Fruit fly (Drosophila melanogaster) whole organism, embryonic: Measurements from ENCODE around the gene CG32809.

Experiments used
- Asciz ChIP-seq: fragments of 200-800 bp; sonication (Bioruptor generic); optimal IDR thresholded peaks from 2 replicates; lab custom pipeline; 2017; ENCODE audit warnings: missing biosample characterization, mild to moderate bottlenecking, missing genetic modification characterization, missing genetic modification reagents
- BtbVII ChIP-seq: fragments of 200-800 bp; sonication (Bioruptor generic); optimal IDR thresholded peaks from 3 replicates; lab custom pipeline; 2017; ENCODE audit warnings: missing biosample characterization, mild to moderate bottlenecking, missing genetic modification characterization
- CG10462 ChIP-seq: fragments of 200-800 bp; sonication (Bioruptor generic); optimal IDR thresholded peaks from 2 replicates; lab custom pipeline; 2016; ENCODE audit warnings: missing biosample characterization, missing genetic modification characterization
- CG10654 ChIP-seq: fragments of 200-800 bp; sonication (Bioruptor generic); optimal IDR thresholded peaks from 2 replicates; lab custom pipeline; 2016; ENCODE audit warnings: missing biosample characterization, missing genetic modification characterization
- CG10979 ChIP-seq: fragments of 200-800 bp; sonication (Bioruptor generic); optimal IDR thresholded peaks from 2 replicates; lab custom pipeline; 2018; ENCODE audit warnings: missing biosample characterization, mild to moderate bottlenecking, missing genetic modification characterization, moderate library complexity
- CG12236 ChIP-seq: fragments of 200-800 bp; sonication (Bioruptor generic); optimal IDR thresholded peaks from 2 replicates; lab custom pipeline; 2016; ENCODE audit warnings: missing biosample characterization, missing genetic modification characterization
- CG13287 ChIP-seq: fragments of 200-800 bp; sonication (Bioruptor generic); IDR thresholded peaks from 2 replicates; pipeline ENCODE4 v1.3.6; 2022; ENCODE audit warnings: missing biosample characterization, missing genetic modification characterization; ENCODE audit not compliant: partially characterized antibody
- CG18476 ChIP-seq: fragments of 200-800 bp; sonication (Bioruptor generic); optimal IDR thresholded peaks from 2 replicates; lab custom pipeline; 2016; ENCODE audit warnings: missing biosample characterization, mild to moderate bottlenecking, missing genetic modification characterization
- CG2116 ChIP-seq: fragments of 200-800 bp; sonication (Bioruptor generic); optimal IDR thresholded peaks from 3 replicates; lab custom pipeline; 2018; ENCODE audit warnings: missing biosample characterization, mild to moderate bottlenecking, missing genetic modification characterization
- CG2712 ChIP-seq: fragments of 200-800 bp; optimal IDR thresholded peaks from 3 replicates; lab custom pipeline; 2019; ENCODE audit warnings: missing biosample characterization, mild to moderate bottlenecking, missing genetic modification characterization, moderate library complexity
- CG4282 ChIP-seq: fragments of 200-800 bp; sonication (Bioruptor generic); optimal IDR thresholded peaks from 2 replicates; lab custom pipeline; 2016; ENCODE audit warnings: missing biosample characterization, missing genetic modification characterization
- CG4404 ChIP-seq: fragments of 200-800 bp; sonication (Bioruptor generic); IDR thresholded peaks from 2 replicates; pipeline ENCODE4 v1.3.6; 2022; ENCODE audit warnings: missing biosample characterization, missing genetic modification characterization
- CG5180 ChIP-seq: fragments of 200-800 bp; sonication (Bioruptor generic); optimal IDR thresholded peaks from 3 replicates; lab custom pipeline; 2017; ENCODE audit warnings: missing biosample characterization, missing genetic modification characterization, mild to moderate bottlenecking, moderate library complexity, missing genetic modification reagents
- CG8765 ChIP-seq: fragments of 200-800 bp; sonication (Bioruptor generic); IDR thresholded peaks from 2 replicates; pipeline ENCODE4 v1.3.6; 2022; ENCODE audit warnings: missing biosample characterization, missing genetic modification characterization
- CTCF ChIP-seq: fragments of 200-800 bp; sonication (Bioruptor generic); optimal IDR thresholded peaks from 2 replicates; lab custom pipeline; 2017; ENCODE audit warnings: missing biosample characterization, mild to moderate bottlenecking, missing genetic modification characterization, moderate library complexity
- Chrac-16 ChIP-seq: fragments of 200-800 bp; sonication (Bioruptor generic); optimal IDR thresholded peaks from 3 replicates; lab custom pipeline; 2016; ENCODE audit warnings: missing biosample characterization, missing genetic modification characterization
- Fer1 ChIP-seq: fragments of 200-800 bp; sonication (Bioruptor generic); optimal IDR thresholded peaks from 2 replicates; lab custom pipeline; 2017; ENCODE audit warnings: missing biosample characterization, mild to moderate bottlenecking, missing genetic modification characterization
- Gug ChIP-seq: fragments of 200-800 bp; sonication (Bioruptor generic); IDR thresholded peaks from 4 replicates; pipeline ENCODE4 v1.3.6; 2022; ENCODE audit warnings: missing biosample characterization, missing genetic modification characterization
- Lhr ChIP-seq: fragments of 200-800 bp; sonication (Bioruptor generic); optimal IDR thresholded peaks from 3 replicates; lab custom pipeline; 2017; ENCODE audit warnings: mild to moderate bottlenecking, missing biosample characterization, missing genetic modification reagents, missing genetic modification characterization
- Myb ChIP-seq: fragments of 200-800 bp; sonication (Bioruptor generic); optimal IDR thresholded peaks from 2 replicates; lab custom pipeline; 2016; ENCODE audit warnings: missing biosample characterization, missing genetic modification characterization
- Side ChIP-seq: fragments of 200-800 bp; sonication (Bioruptor generic); optimal IDR thresholded peaks from 2 replicates; lab custom pipeline; 2016; ENCODE audit warnings: missing biosample characterization, missing genetic modification characterization
- Six4 ChIP-seq: fragments of 200-800 bp; sonication (Bioruptor generic); optimal IDR thresholded peaks from 2 replicates; lab custom pipeline; 2016; ENCODE audit warnings: missing biosample characterization, missing genetic modification characterization
- Sox100B ChIP-seq: fragments of 200-800 bp; sonication (Bioruptor generic); optimal IDR thresholded peaks from 3 replicates; lab custom pipeline; 2018; ENCODE audit warnings: missing biosample characterization, mild to moderate bottlenecking, missing genetic modification characterization
- amos ChIP-seq: fragments of 200-800 bp; sonication (Bioruptor generic); IDR thresholded peaks from 2 replicates; pipeline ENCODE4 v1.3.6; 2022; ENCODE audit warnings: missing biosample characterization, missing genetic modification characterization; ENCODE audit not compliant: partially characterized antibody
- btn ChIP-seq: fragments of 200-800 bp; sonication (Bioruptor generic); optimal IDR thresholded peaks from 2 replicates; lab custom pipeline; 2016; ENCODE audit warnings: missing biosample characterization, missing genetic modification characterization
- cwo ChIP-seq: fragments of 200-800 bp; sonication (Bioruptor generic); optimal IDR thresholded peaks from 3 replicates; lab custom pipeline; 2017; ENCODE audit warnings: missing biosample characterization, missing genetic modification characterization, mild to moderate bottlenecking, moderate library complexity, missing genetic modification reagents
- dm ChIP-seq: fragments of 200-800 bp; sonication (Bioruptor generic); optimal IDR thresholded peaks from 3 replicates; lab custom pipeline; 2016; ENCODE audit warnings: missing biosample characterization, missing genetic modification characterization
- fru ChIP-seq: fragments of >200 bp; optimal IDR thresholded peaks from 2 replicates; lab custom pipeline; 2017
- ftz-f1 ChIP-seq: fragments of 200-800 bp; sonication (Bioruptor generic); optimal IDR thresholded peaks from 2 replicates; lab custom pipeline; 2016; ENCODE audit warnings: missing biosample characterization, missing genetic modification characterization
- gsb ChIP-seq: fragments of 200-800 bp; sonication (Bioruptor generic); IDR thresholded peaks from 2 replicates; pipeline ENCODE4 v1.3.6; 2022; ENCODE audit warnings: missing biosample characterization, missing genetic modification characterization
- gt ChIP-seq: fragments of 200-800 bp; sonication (Bioruptor generic); IDR thresholded peaks from 2 replicates; pipeline ENCODE4 v1.3.6; 2022; ENCODE audit warnings: missing biosample characterization, missing genetic modification characterization
- jumu ChIP-seq: fragments of 200-800 bp; sonication (Bioruptor generic); optimal IDR thresholded peaks from 3 replicates; lab custom pipeline; 2016; ENCODE audit warnings: missing biosample characterization, missing genetic modification characterization
- kni ChIP-seq: fragments of 200-800 bp; sonication (Bioruptor generic); optimal IDR thresholded peaks from 3 replicates; lab custom pipeline; 2017; ENCODE audit warnings: mild to moderate bottlenecking, missing biosample characterization, missing genetic modification reagents, missing genetic modification characterization
- lbe ChIP-seq: fragments of 200-800 bp; sonication (Bioruptor generic); optimal IDR thresholded peaks from 2 replicates; lab custom pipeline; 2016; ENCODE audit warnings: missing biosample characterization, mild to moderate bottlenecking, missing genetic modification characterization
- pfk ChIP-seq: fragments of 200-800 bp; sonication (Bioruptor generic); optimal IDR thresholded peaks from 2 replicates; lab custom pipeline; 2018; ENCODE audit warnings: missing biosample characterization, mild to moderate bottlenecking, missing genetic modification characterization, moderate library complexity
- pros ChIP-seq: fragments of 200-800 bp; sonication (Bioruptor generic); optimal IDR thresholded peaks from 3 replicates; lab custom pipeline; 2019; ENCODE audit warnings: missing biosample characterization, mild to moderate bottlenecking, missing genetic modification characterization, moderate library complexity
- scrt ChIP-seq: fragments of 200-800 bp; sonication (Bioruptor generic); optimal IDR thresholded peaks from 2 replicates; lab custom pipeline; 2018; ENCODE audit warnings: missing biosample characterization, mild to moderate bottlenecking, missing genetic modification characterization, moderate library complexity
- sd ChIP-seq: fragments of 200-800 bp; sonication (Bioruptor generic); optimal IDR thresholded peaks from 3 replicates; lab custom pipeline; 2018; ENCODE audit warnings: missing biosample characterization, mild to moderate bottlenecking, missing genetic modification characterization, moderate library complexity
- stc ChIP-seq: fragments of 200-800 bp; sonication (Bioruptor generic); IDR thresholded peaks from 2 replicates; pipeline ENCODE4 v1.3.6; 2022; ENCODE audit warnings: missing biosample characterization, missing genetic modification characterization
- stwl ChIP-seq: fragments of 200-800 bp; sonication (Bioruptor generic); optimal IDR thresholded peaks from 3 replicates; lab custom pipeline; 2018; ENCODE audit warnings: missing biosample characterization, mild to moderate bottlenecking, missing genetic modification characterization, moderate library complexity
- vnd ChIP-seq: fragments of 200-800 bp; sonication (Bioruptor generic); IDR thresholded peaks from 3 replicates; pipeline ENCODE4 v1.3.6; 2022; ENCODE audit warnings: missing biosample characterization, missing genetic modification characterization; ENCODE audit not compliant: partially characterized antibody
- vvl ChIP-seq: fragments of 200-800 bp; sonication (Bioruptor generic); IDR thresholded peaks from 2 replicates; pipeline ENCODE4 v1.3.6; 2022; ENCODE audit warnings: missing biosample characterization, missing genetic modification characterization
- wek ChIP-seq: fragments of 200-800 bp; sonication (Bioruptor generic); optimal IDR thresholded peaks from 3 replicates; lab custom pipeline; 2018; ENCODE audit warnings: missing biosample characterization, mild to moderate bottlenecking, missing genetic modification characterization, moderate library complexity

The CG32809 gene

DNA sequence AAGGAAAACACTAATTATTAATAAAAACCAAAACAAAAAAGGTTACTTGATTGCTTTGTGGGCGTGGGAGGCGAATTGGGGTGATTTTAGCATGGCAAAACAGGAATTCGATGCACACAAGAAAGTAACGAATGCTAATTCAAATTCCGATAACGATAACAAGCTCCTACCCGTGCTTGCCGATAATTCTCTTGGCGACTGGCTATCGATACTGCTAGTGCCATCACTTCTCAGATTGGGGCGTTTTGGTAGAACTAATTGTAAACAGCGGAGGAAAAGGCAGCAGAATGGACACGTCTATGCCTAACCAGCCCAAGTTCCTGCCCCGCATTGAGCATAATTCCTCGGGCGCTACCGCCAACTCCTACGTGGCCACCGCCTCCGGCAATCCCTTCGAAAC, 27.7 kb downstream of the CG32809 start, which contains the start of gene dor (continued):
- TF ChIP-seq CG10654 (GFP tag; lab: Kevin White, UChicago), result no peak
- no peak for TF ChIP-seq BtbVII (GFP tag; lab: Kevin White, UChicago)
- TF ChIP-seq btn, result no peak
- no peak for TF ChIP-seq CG12236 (GFP tag; lab: Kevin White, UChicago)
- no peak for TF ChIP-seq scrt
- no peak for TF ChIP-seq CG5180 (GFP tag; lab: Kevin White, UChicago)
- TF ChIP-seq amos (GFP tag; lab: Robert Waterston, UW), result peak; percentile 82
- TF ChIP-seq gsb (GFP tag; lab: Robert Waterston, UW), result no peak
- peak; percentile 1 for TF ChIP-seq CG2712
- no peak for TF ChIP-seq Sox100B
- TF ChIP-seq Side (GFP tag; lab: Kevin White, UChicago), result no peak
- TF ChIP-seq ftz-f1 (GFP tag; lab: Kevin White, UChicago), result no peak
- TF ChIP-seq Asciz (GFP tag; lab: Kevin White, UChicago), result no peak
- TF ChIP-seq pfk (GFP tag; lab: Kevin White, UChicago), result no peak
- no peak for TF ChIP-seq wek
- peak; percentile 47 for TF ChIP-seq stwl (tag; lab: Kevin White, UChicago)
- TF ChIP-seq Fer1, result no peak
- TF ChIP-seq CG13287 (GFP tag; lab: Robert Waterston, UW), result peak; percentile 90
- peak; percentile 94 for TF ChIP-seq Myb (GFP tag; lab: Kevin White, UChicago)
- no peak for TF ChIP-seq stc
- TF ChIP-seq jumu, result no peak
- no peak for TF ChIP-seq CG4404 (GFP tag; lab: Robert Waterston, UW)
- no peak for TF ChIP-seq pros (GFP tag; lab: Kevin White, UChicago)
- TF ChIP-seq CG4282 (GFP tag; lab: Kevin White, UChicago), result no peak
- TF ChIP-seq lbe, result peak; percentile 29
- TF ChIP-seq vnd (GFP tag; lab: Robert Waterston, UW), result peak; percentile 82
- TF ChIP-seq CG2116 (GFP tag; lab: Kevin White, UChicago), result peak; percentile 92
- TF ChIP-seq CG18476 (GFP tag; lab: Kevin White, UChicago), result no peak
- TF ChIP-seq Six4 (GFP tag; lab: Kevin White, UChicago), result no peak
- no peak for TF ChIP-seq CG10462
- no peak for TF ChIP-seq Chrac-16 (GFP tag; lab: Kevin White, UChicago)
- TF ChIP-seq Gug, result no peak
- TF ChIP-seq vvl (GFP tag; lab: Robert Waterston, UW), result no peak
- TF ChIP-seq kni, result no peak
- TF ChIP-seq dm, result no peak
- no peak for TF ChIP-seq cwo (GFP tag; lab: Kevin White, UChicago)
- no peak for TF ChIP-seq sd (tag; lab: Kevin White, UChicago)
- no peak for TF ChIP-seq Lhr (GFP tag; lab: Kevin White, UChicago)
- no peak for TF ChIP-seq fru (lab: Kevin White, UChicago)
- TF ChIP-seq CG8765 (GFP tag; lab: Robert Waterston, UW), result no peak
- TF ChIP-seq, all 482 proteins: peak for 55

DNA sequence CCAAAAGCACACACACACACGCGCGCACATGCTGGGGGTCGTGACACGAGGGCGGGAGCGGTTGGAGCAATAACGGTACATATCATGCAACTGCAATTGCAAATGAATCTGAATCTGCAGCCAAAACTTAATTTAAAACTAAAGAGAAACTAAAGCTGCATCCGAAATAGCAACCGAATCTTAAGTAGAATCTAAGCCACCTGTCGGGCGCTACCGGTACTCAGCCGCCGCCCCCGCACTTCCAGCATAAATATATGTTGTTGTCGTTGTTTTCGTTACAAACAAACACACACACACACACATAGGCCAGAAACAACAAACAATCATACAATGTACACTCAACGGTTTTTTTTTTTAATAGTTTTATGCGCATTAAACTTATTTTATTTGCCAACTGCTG, 32.3 kb downstream of the CG32809 start:
- TF ChIP-seq CTCF, result peak; percentile 63
- TF ChIP-seq gt (GFP tag; lab: Robert Waterston, UW), result no peak
- peak; percentile 61 for TF ChIP-seq CG10979 (tag; lab: Kevin White, UChicago)
